Worm (Caenorhabditis elegans): ENCODE data around the gene C11H1.5.

The C11H1.5 gene

ce11 chrX:14334151-14334550 is 31.2 kb upstream of the C11H1.5 start:
- TF ChIP-seq athp-1 (tag; optimal IDR thresholded peaks at IDR 0.05) (no peak), B0019.2 (GFP tag; conservative IDR thresholded peaks at IDR 0.05) (no peak), hrde-1 (tag; optimal IDR thresholded peaks at IDR 0.05; ENCODE audit: borderline replicate concordance) (no peak)

ce11 chrX:14329348-14329747 is 26.4 kb upstream of the C11H1.5 start:
- no peak for TF ChIP-seq nhr-80 (tag; optimal IDR thresholded peaks at IDR 0.05)
- no peak for TF ChIP-seq nfya-1 (tag; optimal IDR thresholded peaks at IDR 0.05; ENCODE audit: borderline replicate concordance, insufficient read depth)
- TF ChIP-seq F33H1.4 (GFP tag; IDR thresholded peaks at IDR 0.05), result no peak
- TF ChIP-seq zim-3 (tag; optimal IDR thresholded peaks at IDR 0.05), result no peak
- TF ChIP-seq snpc-1.1 (tag; optimal IDR thresholded peaks at IDR 0.05; ENCODE audit: insufficient read depth), result no peak
- no peak for TF ChIP-seq T26A5.8 (tag; optimal IDR thresholded peaks at IDR 0.05)
- TF ChIP-seq sptf-2 (GFP tag; optimal IDR thresholded peaks at IDR 0.05), result no peak
- no peak for TF ChIP-seq ztf-26 (tag; optimal IDR thresholded peaks at IDR 0.05)
- no peak for TF ChIP-seq lin-54 (GFP tag; optimal IDR thresholded peaks at IDR 0.05)
- no peak for TF ChIP-seq aptf-3 (GFP tag; IDR thresholded peaks at IDR 0.05)
- TF ChIP-seq dpff-1 (tag; optimal IDR thresholded peaks at IDR 0.05), result no peak
- no peak for TF ChIP-seq xnd-1 (tag; optimal IDR thresholded peaks at IDR 0.05)
- TF ChIP-seq chd-7 (tag; optimal IDR thresholded peaks at IDR 0.05), result no peak
- TF ChIP-seq C17E4.6 (GFP tag; IDR thresholded peaks at IDR 0.05), result no peak
- TF ChIP-seq B0336.3 (GFP tag; IDR thresholded peaks at IDR 0.05), result no peak
- TF ChIP-seq madf-10 (tag; optimal IDR thresholded peaks at IDR 0.05), result no peak
- TF ChIP-seq Y95B8A.8 (GFP tag; IDR thresholded peaks at IDR 0.05), result no peak

DNA sequence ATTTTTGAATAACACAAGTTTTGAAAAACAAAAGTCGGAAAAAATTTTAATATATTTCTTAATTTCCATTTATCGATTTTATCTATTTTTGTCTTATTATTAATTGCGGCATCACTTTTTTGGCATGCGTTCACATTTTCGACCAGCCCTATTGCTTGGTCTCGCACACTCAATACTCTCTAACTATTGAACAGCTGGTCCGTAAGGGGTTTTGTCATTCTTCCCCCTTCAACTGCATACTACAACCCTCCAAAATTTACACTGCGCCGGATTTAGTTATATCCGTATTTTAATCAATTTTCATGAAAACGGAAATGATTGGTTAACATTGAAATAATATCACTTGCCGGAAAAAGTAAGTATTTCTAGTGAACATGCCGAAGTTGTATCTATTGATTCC is 24.4 kb upstream of the C11H1.5 start, which contains the start of gene C11H1.7:
Gene C11H1.7 (plus strand): TSS at position 12 of the 400 bp plus-strand sequence.
- TF ChIP-seq ama-1 (optimal IDR thresholded peaks at IDR 0.05) (no peak), ama-1 (GFP tag; optimal IDR thresholded peaks at IDR 0.05) (no peak), efl-1 (GFP tag; optimal IDR thresholded peaks at IDR 0.05) (no peak), B0019.2 (GFP tag; conservative IDR thresholded peaks at IDR 0.05) (no peak), hsf-1 (GFP tag; IDR thresholded peaks at IDR 0.05) (no peak), D2030.7 (GFP tag; IDR thresholded peaks at IDR 0.05) (no peak), Y53F4B.3 (GFP tag; IDR thresholded peaks at IDR 0.05) (no peak), egrh-3 (GFP tag; IDR thresholded peaks at IDR 0.05) (no peak), F57C9.4 (tag; optimal IDR thresholded peaks at IDR 0.05) (no peak), madf-3 (GFP tag; IDR thresholded peaks at IDR 0.05) (no peak), attf-6 (GFP tag; IDR thresholded peaks at IDR 0.05) (no peak)

DNA sequence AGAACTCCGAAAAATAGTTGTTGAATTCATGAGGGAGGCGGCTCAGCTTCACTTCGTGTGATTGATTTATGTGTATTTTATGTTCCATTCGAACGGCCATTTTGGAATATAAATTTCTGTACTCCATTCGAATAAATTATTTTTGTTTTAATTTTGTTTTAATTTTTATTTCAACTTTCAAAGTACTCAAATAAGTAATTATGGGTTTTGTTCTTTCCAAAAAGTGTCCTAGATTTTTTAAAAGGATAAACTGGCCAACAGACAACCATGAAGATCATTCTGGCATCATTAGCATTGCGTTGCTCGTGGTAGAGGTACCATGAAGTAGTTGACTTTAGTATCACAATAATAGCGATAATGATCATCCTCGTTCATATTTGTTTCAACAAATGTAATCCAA is 23.6 kb upstream of the C11H1.5 start:
- TF ChIP-seq Y53F4B.3 (GFP tag; IDR thresholded peaks at IDR 0.05), result no peak
- no peak for TF ChIP-seq cebp-1 (GFP tag; IDR thresholded peaks at IDR 0.05)
- no peak for TF ChIP-seq cebp-1 (tag; optimal IDR thresholded peaks at IDR 0.05)
- TF ChIP-seq unc-62 (GFP tag; optimal IDR thresholded peaks at IDR 0.05), result no peak
- TF ChIP-seq nhr-90 (tag; optimal IDR thresholded peaks at IDR 0.05), result no peak
- no peak for TF ChIP-seq fkh-3 (tag; optimal IDR thresholded peaks at IDR 0.05)

ce11 chrX:14324289-14324688 is 21.3 kb upstream of the C11H1.5 start:
- TF ChIP-seq him-1 (tag; optimal IDR thresholded peaks at IDR 0.05) (peak; percentile 93), attf-6 (GFP tag; IDR thresholded peaks at IDR 0.05) (peak; percentile 75), ceh-91 (GFP tag; IDR thresholded peaks at IDR 0.05) (no peak), F10E7.11 (tag; optimal IDR thresholded peaks at IDR 0.05) (no peak), bed-1 (GFP tag; IDR thresholded peaks at IDR 0.05) (no peak), akir-1 (GFP tag; optimal IDR thresholded peaks at IDR 0.05) (no peak), nfya-1 (tag; optimal IDR thresholded peaks at IDR 0.05; ENCODE audit: borderline replicate concordance, insufficient read depth) (no peak), ceh-27 (GFP tag; optimal IDR thresholded peaks at IDR 0.05) (no peak), sdz-38 (tag; optimal IDR thresholded peaks at IDR 0.05) (no peak), Y56A3A.18 (GFP tag; IDR thresholded peaks at IDR 0.05) (no peak), T07F8.4 (tag; optimal IDR thresholded peaks at IDR 0.05) (no peak), unc-130 (GFP tag; optimal IDR thresholded peaks at IDR 0.05) (no peak), pha-4 (tag; optimal IDR thresholded peaks at IDR 0.05) (no peak), nhr-80 (tag; optimal IDR thresholded peaks at IDR 0.05) (no peak), egrh-3 (GFP tag; IDR thresholded peaks at IDR 0.05) (no peak)
